Fruit fly (Drosophila melanogaster): Measurements from ENCODE around the gene CG15528.

CG15528 gene

dm6 chr3R:30090261-30091006 lies 38.5 kb upstream of the CG15528 start:
- no peak for TF ChIP-seq HLH106 (tag; optimal IDR thresholded peaks at IDR 0.05)
- TF ChIP-seq Sp1 (GFP tag; optimal IDR thresholded peaks at IDR 0.05): no peak
- TF ChIP-seq Jra (GFP tag; optimal IDR thresholded peaks at IDR 0.05): no peak
- no peak for TF ChIP-seq pan (optimal IDR thresholded peaks at IDR 0.05)
- TF ChIP-seq tai (GFP tag; optimal IDR thresholded peaks at IDR 0.05): no peak
- TF ChIP-seq sv (GFP tag; optimal IDR thresholded peaks at IDR 0.05): no peak
- TF ChIP-seq ey (GFP tag; optimal IDR thresholded peaks at IDR 0.05): no peak
- no peak for TF ChIP-seq lola (GFP tag; optimal IDR thresholded peaks at IDR 0.05)
- TF ChIP-seq Hr78 (GFP tag; optimal IDR thresholded peaks at IDR 0.05): no peak

DNA sequence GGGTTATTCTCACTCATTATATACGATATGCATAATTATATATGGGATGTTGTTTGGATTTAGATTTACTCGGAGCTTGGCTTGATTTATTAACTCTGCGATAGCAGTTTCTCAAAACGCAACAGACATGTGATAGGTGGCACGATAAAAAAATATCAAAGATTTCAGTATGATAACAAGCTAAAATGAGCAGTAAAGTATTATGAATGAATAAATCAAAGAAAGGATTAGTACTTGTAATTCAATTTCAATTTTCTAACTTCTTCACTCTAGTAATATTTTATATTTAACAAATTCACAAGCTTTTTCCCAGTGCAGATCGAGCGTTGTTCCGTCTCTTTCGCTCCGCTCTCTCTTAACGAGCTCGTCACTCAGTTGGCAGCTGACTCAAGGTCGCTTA lies 32.2 kb upstream of the CG15528 start:
- TF ChIP-seq rgr (GFP tag; optimal IDR thresholded peaks at IDR 0.05) (no peak), psq (GFP tag; optimal IDR thresholded peaks at IDR 0.05) (no peak), HLH106 (tag; optimal IDR thresholded peaks at IDR 0.05) (no peak), dl (GFP tag; optimal IDR thresholded peaks at IDR 0.05; ENCODE audit: insufficient read depth in 1 of 2, partially characterized antibody in 2 of 2) (no peak), N (GFP tag; optimal IDR thresholded peaks at IDR 0.05) (no peak), CrebA (GFP tag; optimal IDR thresholded peaks at IDR 0.05; ENCODE audit: borderline replicate concordance) (no peak), Hr78 (GFP tag; optimal IDR thresholded peaks at IDR 0.05) (no peak), Sp1 (GFP tag; optimal IDR thresholded peaks at IDR 0.05) (no peak), usp (GFP tag; optimal IDR thresholded peaks at IDR 0.05) (no peak), Vsx2 (GFP tag; optimal IDR thresholded peaks at IDR 0.05; ENCODE audit: partially characterized antibody) (no peak), Jra (GFP tag; optimal IDR thresholded peaks at IDR 0.05) (no peak), br (GFP tag; optimal IDR thresholded peaks at IDR 0.05) (no peak)

DNA sequence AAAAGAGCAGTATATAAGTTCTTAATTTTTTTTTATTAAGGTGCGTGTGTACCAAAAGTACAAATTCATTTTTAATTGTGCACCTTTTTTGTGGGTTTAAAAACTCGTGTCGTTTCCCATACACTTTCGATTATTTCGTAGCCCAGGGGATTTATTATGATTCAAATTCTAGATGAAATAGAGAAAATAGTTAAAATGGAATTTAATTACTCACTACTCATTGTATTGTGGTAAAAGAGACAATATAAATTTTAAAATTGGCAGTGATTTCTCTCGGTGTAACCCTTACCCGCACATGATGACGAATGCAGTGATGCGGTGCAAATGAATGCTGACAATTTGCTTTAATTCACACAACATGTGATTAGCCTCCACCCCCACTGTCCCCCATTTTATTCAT lies 31.3 kb upstream of the CG15528 start:
- TF ChIP-seq rgr (GFP tag; optimal IDR thresholded peaks at IDR 0.05) (peak; percentile 29), sage (GFP tag; optimal IDR thresholded peaks at IDR 0.05) (no peak), HLH106 (tag; optimal IDR thresholded peaks at IDR 0.05) (peak; percentile 57), Sp1 (GFP tag; optimal IDR thresholded peaks at IDR 0.05) (peak; percentile 15), h (GFP tag; optimal IDR thresholded peaks at IDR 0.05) (peak; percentile 40), br (GFP tag; optimal IDR thresholded peaks at IDR 0.05) (peak; percentile 2), psq (GFP tag; optimal IDR thresholded peaks at IDR 0.05) (peak; percentile 27), foxo (GFP tag; optimal IDR thresholded peaks at IDR 0.05) (peak in 1 of 2 experiments; percentile 3), Hr83 (GFP tag; optimal IDR thresholded peaks at IDR 0.05; ENCODE audit: poor library complexity, severe bottlenecking) (no peak), ey (GFP tag; optimal IDR thresholded peaks at IDR 0.05) (peak; percentile 42), jim (GFP tag; optimal IDR thresholded peaks at IDR 0.05) (no peak)

dm6 chr3R:30076088-30076487 lies 24.2 kb upstream of the CG15528 start:
- TF ChIP-seq br (GFP tag; optimal IDR thresholded peaks at IDR 0.05) (peak; percentile 39), fru (GFP tag; optimal IDR thresholded peaks at IDR 0.05) (peak; percentile 58), HLH106 (tag; optimal IDR thresholded peaks at IDR 0.05) (peak; percentile 8), psq (GFP tag; optimal IDR thresholded peaks at IDR 0.05) (peak; percentile 15), Sp1 (GFP tag; optimal IDR thresholded peaks at IDR 0.05) (peak; percentile 15), Jra (GFP tag; optimal IDR thresholded peaks at IDR 0.05) (no peak), CG9705 (GFP tag; optimal IDR thresholded peaks at IDR 0.05) (no peak), dmrt93B (GFP tag; optimal IDR thresholded peaks at IDR 0.05) (peak; percentile 16), Hr83 (GFP tag; optimal IDR thresholded peaks at IDR 0.05; ENCODE audit: poor library complexity, severe bottlenecking) (no peak), foxo (GFP tag; optimal IDR thresholded peaks at IDR 0.05) (peak in 1 of 2 experiments; percentile 64), Dfd (GFP tag; optimal IDR thresholded peaks at IDR 0.05) (no peak), woc (GFP tag; optimal IDR thresholded peaks at IDR 0.05) (no peak), usp (GFP tag; optimal IDR thresholded peaks at IDR 0.05) (no peak), dsf (GFP tag; optimal IDR thresholded peaks at IDR 0.05; ENCODE audit: borderline replicate concordance) (no peak), Abd-B (GFP tag; optimal IDR thresholded peaks at IDR 0.05) (no peak), brk (GFP tag; optimal IDR thresholded peaks at IDR 0.05) (no peak), rgr (GFP tag; optimal IDR thresholded peaks at IDR 0.05) (peak; percentile 19), tai (GFP tag; optimal IDR thresholded peaks at IDR 0.05) (no peak), CG32264 (GFP tag; optimal IDR thresholded peaks at IDR 0.05) (no peak), h (GFP tag; optimal IDR thresholded peaks at IDR 0.05) (peak; percentile 35), ey (GFP tag; optimal IDR thresholded peaks at IDR 0.05) (peak; percentile 49), sage (GFP tag; optimal IDR thresholded peaks at IDR 0.05) (no peak), CrebA (GFP tag; optimal IDR thresholded peaks at IDR 0.05; ENCODE audit: borderline replicate concordance) (no peak)

Data from whole organism, wandering third instar larva.